Fruit fly (Drosophila melanogaster): ENCODE results near the gene TSG101.

Gene TSG101

dm6 chr3L:16806823-16807325 is 35.2 kb upstream of the TSG101 start (continued):
- peak; percentile 48 for TF ChIP-seq CG9215 (GFP tag; IDR thresholded peaks at IDR 0.05)
- TF ChIP-seq CG16815 (GFP tag; optimal IDR thresholded peaks at IDR 0.05), result peak; percentile 61
- peak; percentile 70 for TF ChIP-seq Xrp1 (GFP tag; IDR thresholded peaks at IDR 0.05)
- peak; percentile 29 for TF ChIP-seq CG15696 (tag; optimal IDR thresholded peaks at IDR 0.05)
- peak; percentile 7 for TF ChIP-seq kah (GFP tag; optimal IDR thresholded peaks at IDR 0.05)
- peak; percentile 43 for TF ChIP-seq ap (GFP tag; IDR thresholded peaks at IDR 0.05)
- peak; percentile 72 for TF ChIP-seq CG30403 (GFP tag; optimal IDR thresholded peaks at IDR 0.05)
- TF ChIP-seq Xbp1 (GFP tag; optimal IDR thresholded peaks at IDR 0.05), result peak; percentile 64
- TF ChIP-seq Ets65A (GFP tag), result no peak
- TF ChIP-seq CG18599 (GFP tag; optimal IDR thresholded peaks at IDR 0.05), result peak; percentile 67
- peak; percentile 64 for TF ChIP-seq Dek (tag; optimal IDR thresholded peaks at IDR 0.05)
- TF ChIP-seq Ssrp (tag; optimal IDR thresholded peaks at IDR 0.05), result peak; percentile 80
- peak; percentile 88 for TF ChIP-seq Sox100B (GFP tag; optimal IDR thresholded peaks at IDR 0.05)
- TF ChIP-seq CG3407 (GFP tag; optimal IDR thresholded peaks at IDR 0.05), result peak; percentile 31
- peak; percentile 69 to 83 for TF ChIP-seq bsh (GFP tag; optimal IDR thresholded peaks at IDR 0.05)
- TF ChIP-seq CG14860 (GFP tag; IDR thresholded peaks at IDR 0.05; ENCODE audit: partially characterized antibody), result no peak
- no peak for TF ChIP-seq sc (optimal IDR thresholded peaks at IDR 0.05)
- peak; percentile 62 for TF ChIP-seq sc (GFP tag; optimal IDR thresholded peaks at IDR 0.05)
- no peak for TF ChIP-seq pan (optimal IDR thresholded peaks at IDR 0.05)
- no peak for TF ChIP-seq pan (GFP tag; optimal IDR thresholded peaks at IDR 0.05 in 1 of 2, IDR thresholded peaks at IDR 0.05 in 1 of 2)
- TF ChIP-seq zen (tag; optimal IDR thresholded peaks at IDR 0.05), result no peak
- no peak for TF ChIP-seq CG12236 (GFP tag; optimal IDR thresholded peaks at IDR 0.05)
- TF ChIP-seq Hand (GFP tag; optimal IDR thresholded peaks at IDR 0.05), result peak; percentile 42
- TF ChIP-seq CG11723 (GFP tag; optimal IDR thresholded peaks at IDR 0.05), result peak; percentile 42
- TF ChIP-seq onecut (GFP tag; IDR thresholded peaks at IDR 0.05), result peak; percentile 91
- TF ChIP-seq CG11085 (GFP tag; IDR thresholded peaks at IDR 0.05), result no peak
- peak in 1 of 2 experiments; percentile 79 for TF ChIP-seq eve (GFP tag; optimal IDR thresholded peaks at IDR 0.05)
- peak; percentile 46 for TF ChIP-seq CG5180 (GFP tag; optimal IDR thresholded peaks at IDR 0.05)
- no peak for TF ChIP-seq CG14667 (GFP tag; IDR thresholded peaks at IDR 0.05)
- no peak for TF ChIP-seq CG11093 (GFP tag; IDR thresholded peaks at IDR 0.05)
- no peak for TF ChIP-seq bigmax (GFP tag; optimal IDR thresholded peaks at IDR 0.05)
- TF ChIP-seq CG6689 (GFP tag; IDR thresholded peaks at IDR 0.05), result peak; percentile 61
- TF ChIP-seq org-1 (GFP tag; optimal IDR thresholded peaks at IDR 0.05), result peak; percentile 79
- TF ChIP-seq CG4404 (GFP tag; IDR thresholded peaks at IDR 0.05), result peak; percentile 29; the same call in 1 of the 2 replicates
- no peak for TF ChIP-seq Kr (GFP tag; optimal IDR thresholded peaks at IDR 0.05)
- 0 out of 2 replicates have a peak, but pooled peaks have one; percentile 21 for TF ChIP-seq dati (GFP tag; IDR thresholded peaks at IDR 0.05)
- TF ChIP-seq CG12299 (tag; optimal IDR thresholded peaks at IDR 0.05), result no peak
- TF ChIP-seq Fer1 (GFP tag; optimal IDR thresholded peaks at IDR 0.05), result peak; percentile 55
- peak; percentile 37; the same call in 1 of the 3 replicates for TF ChIP-seq croc (GFP tag; conservative IDR thresholded peaks at IDR 0.05)
- peak; percentile 59 for TF ChIP-seq ATbp (GFP tag; optimal IDR thresholded peaks at IDR 0.05)
- TF ChIP-seq BtbVII (GFP tag; optimal IDR thresholded peaks at IDR 0.05), result peak; percentile 85
- TF ChIP-seq dmrt99B (tag; optimal IDR thresholded peaks at IDR 0.05), result peak; percentile 77
- TF ChIP-seq Eip74EF (GFP tag; optimal IDR thresholded peaks at IDR 0.05), result peak in 1 of 2 experiments; percentile 17
- peak; percentile 34 for TF ChIP-seq mam (GFP tag; optimal IDR thresholded peaks at IDR 0.05)
- TF ChIP-seq CG32532 (GFP tag; IDR thresholded peaks at IDR 0.05), result peak; percentile 67; the same call in 1 of the 2 replicates
- TF ChIP-seq bowl (GFP tag; IDR thresholded peaks at IDR 0.05), result no peak
- no peak for TF ChIP-seq CG8765 (GFP tag; IDR thresholded peaks at IDR 0.05)
- peak; percentile 75 for TF ChIP-seq lab (GFP tag; optimal IDR thresholded peaks at IDR 0.05)
- TF ChIP-seq Elba2 (GFP tag; optimal IDR thresholded peaks at IDR 0.05), result no peak
- peak; percentile 66 for TF ChIP-seq CG1602 (GFP tag; optimal IDR thresholded peaks at IDR 0.05)
